Fruit fly (Drosophila melanogaster): ENCODE data around the gene Mettl3.
A peak's percentile ranks its signal among the peaks of the same experiment; 100 is the strongest.

Mettl3 gene

dm6 chr3R:24037538-24038265 lies 5.7 kb downstream of the Mettl3 start, which contains the start of gene spas (continued):
- peak; percentile 46 for TF ChIP-seq CG8924 (tag; optimal IDR thresholded peaks at IDR 0.05)
- peak; percentile 49 for TF ChIP-seq CG7372 (GFP tag; IDR thresholded peaks at IDR 0.05)
- TF ChIP-seq E2f1 (GFP tag; IDR thresholded peaks at IDR 0.05): peak; percentile 56
- peak; percentile 42 for TF ChIP-seq CG11398 (GFP tag; optimal IDR thresholded peaks at IDR 0.05)
- TF ChIP-seq CG17186 (GFP tag; optimal IDR thresholded peaks at IDR 0.05): peak; percentile 59
- TF ChIP-seq Max (GFP tag; optimal IDR thresholded peaks at IDR 0.05): peak; percentile 24
- no peak for TF ChIP-seq nau (GFP tag; optimal IDR thresholded peaks at IDR 0.05)
- peak; percentile 74 for TF ChIP-seq lilli (GFP tag; optimal IDR thresholded peaks at IDR 0.05)
- peak; percentile 66; the same call in 2 of the 3 replicates for TF ChIP-seq CG7357 (GFP tag; IDR thresholded peaks at IDR 0.05)
- TF ChIP-seq CG1647 (GFP tag; optimal IDR thresholded peaks at IDR 0.05): peak; percentile 28
- TF ChIP-seq CHES-1-like (GFP tag; optimal IDR thresholded peaks at IDR 0.05): peak; percentile 77
- peak; percentile 33 for TF ChIP-seq psq (GFP tag; optimal IDR thresholded peaks at IDR 0.05)
- TF ChIP-seq CG34376 (GFP tag; optimal IDR thresholded peaks at IDR 0.05): peak; percentile 37
- no peak for TF ChIP-seq CG10565 (GFP tag; optimal IDR thresholded peaks at IDR 0.05)
- peak; percentile 83 for TF ChIP-seq CG9727 (GFP tag; optimal IDR thresholded peaks at IDR 0.05)
- peak; percentile 29 for TF ChIP-seq CG17802 (tag; optimal IDR thresholded peaks at IDR 0.05)
- peak; percentile 68 for TF ChIP-seq Abd-B (GFP tag; optimal IDR thresholded peaks at IDR 0.05)
- TF ChIP-seq cato (GFP tag; optimal IDR thresholded peaks at IDR 0.05; ENCODE audit: borderline replicate concordance): no peak
- TF ChIP-seq Bgb (GFP tag; IDR thresholded peaks at IDR 0.05; ENCODE audit: partially characterized antibody): peak; percentile 94
- peak; percentile 31 for TF ChIP-seq fd102C (GFP tag; optimal IDR thresholded peaks at IDR 0.05)
- peak; percentile 52; the same call in 1 of the 2 replicates for TF ChIP-seq wor (GFP tag; IDR thresholded peaks at IDR 0.05)
- peak; percentile 53 for TF ChIP-seq nerfin-1 (tag; optimal IDR thresholded peaks at IDR 0.05)
- no peak for TF ChIP-seq corto (GFP tag; optimal IDR thresholded peaks at IDR 0.05)
- peak; percentile 96 for TF ChIP-seq BEAF-32 (GFP tag; optimal IDR thresholded peaks at IDR 0.05)
- TF ChIP-seq CG4282 (GFP tag; optimal IDR thresholded peaks at IDR 0.05): no peak
- TF ChIP-seq pzg (GFP tag; optimal IDR thresholded peaks at IDR 0.05): peak; percentile 68
- no peak for TF ChIP-seq CG10274 (GFP tag; optimal IDR thresholded peaks at IDR 0.05)
- no peak for TF ChIP-seq trh (GFP tag; optimal IDR thresholded peaks at IDR 0.05)
- peak; percentile 37 for TF ChIP-seq CG13296 (GFP tag; optimal IDR thresholded peaks at IDR 0.05)
- TF ChIP-seq CG10543 (GFP tag; optimal IDR thresholded peaks at IDR 0.05): peak; percentile 36
- TF ChIP-seq Hsf (GFP tag; optimal IDR thresholded peaks at IDR 0.05): peak; percentile 75
- TF ChIP-seq Opbp (GFP tag; IDR thresholded peaks at IDR 0.05; ENCODE audit: partially characterized antibody): peak; percentile 93
- no peak for TF ChIP-seq ATbp (GFP tag; optimal IDR thresholded peaks at IDR 0.05)
- TF ChIP-seq fu2 (GFP tag; optimal IDR thresholded peaks at IDR 0.05): peak; percentile 76
- TF ChIP-seq CG34224 (GFP tag; IDR thresholded peaks at IDR 0.05; ENCODE audit: partially characterized antibody): peak; percentile 86
- TF ChIP-seq pan (optimal IDR thresholded peaks at IDR 0.05): no peak
- peak in 1 of 2 experiments; percentile 67 for TF ChIP-seq pan (GFP tag; optimal IDR thresholded peaks at IDR 0.05 in 1 of 2, IDR thresholded peaks at IDR 0.05 in 1 of 2)
- peak; percentile 62 for TF ChIP-seq HLH3B (GFP tag; IDR thresholded peaks at IDR 0.05)
- peak; percentile 3 for TF ChIP-seq mirr (GFP tag; optimal IDR thresholded peaks at IDR 0.05)
- peak; percentile 26 for TF ChIP-seq pb (GFP tag; optimal IDR thresholded peaks at IDR 0.05)
- TF ChIP-seq CG18599 (GFP tag; optimal IDR thresholded peaks at IDR 0.05): peak; percentile 44
- TF ChIP-seq inv (GFP tag; IDR thresholded peaks at IDR 0.05; ENCODE audit: partially characterized antibody): peak; percentile 95
- no peak for TF ChIP-seq ac (GFP tag; optimal IDR thresholded peaks at IDR 0.05)
- no peak for TF ChIP-seq scrt (GFP tag; optimal IDR thresholded peaks at IDR 0.05)
- no peak for TF ChIP-seq CG12236 (GFP tag; optimal IDR thresholded peaks at IDR 0.05)
- peak; percentile 37 for TF ChIP-seq Oaz (GFP tag; IDR thresholded peaks at IDR 0.05)
- peak; percentile 61 for TF ChIP-seq CG18262 (tag; optimal IDR thresholded peaks at IDR 0.05)
- TF ChIP-seq sima (GFP tag; optimal IDR thresholded peaks at IDR 0.05): no peak

Measured in whole organism, embryonic.